Worm (Caenorhabditis elegans): ENCODE measurements around the gene nspc-15.
A peak's percentile ranks its signal among the peaks of the same experiment; 100 is the strongest.

nspc-15 gene

DNA sequence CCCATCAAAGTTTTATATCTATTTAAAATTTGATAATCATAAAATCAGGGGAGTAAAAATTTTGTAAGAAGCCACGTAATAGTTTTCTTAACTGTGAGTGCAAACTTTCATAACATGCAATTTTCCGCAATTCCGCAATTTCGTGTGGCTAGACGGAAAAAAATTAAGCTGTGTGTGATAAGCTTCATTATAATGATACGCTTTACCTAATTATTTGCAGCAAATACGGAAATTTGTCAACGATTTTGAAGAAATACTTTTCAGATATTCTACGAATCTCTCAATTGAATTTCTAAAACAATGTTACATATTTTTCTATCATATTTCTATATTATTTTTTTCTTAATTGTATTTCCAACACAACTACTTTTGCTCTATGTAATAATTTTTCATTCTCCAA is 28.7 kb upstream of the nspc-15 start, which contains the start of gene srd-46:
Gene srd-46 (plus strand): TSS at position 301 of the 400 bp plus-strand sequence.
- no peak for TF ChIP-seq ceh-82 (tag; optimal IDR thresholded peaks at IDR 0.05)
- no peak for TF ChIP-seq ztf-11 (tag; optimal IDR thresholded peaks at IDR 0.05)
- TF ChIP-seq nhr-71 (tag; optimal IDR thresholded peaks at IDR 0.05), result peak; percentile 18
- no peak for TF ChIP-seq nhr-12 (tag; optimal IDR thresholded peaks at IDR 0.05)
- TF ChIP-seq aly-2 (tag; optimal IDR thresholded peaks at IDR 0.05), result no peak
- TF ChIP-seq nhr-90 (tag; optimal IDR thresholded peaks at IDR 0.05; ENCODE audit: poor library complexity), result no peak

- TF ChIP-seq mdl-1 (tag; optimal IDR thresholded peaks at IDR 0.05) (no peak), efl-1 (optimal IDR thresholded peaks at IDR 0.05) (no peak), efl-1 (GFP tag; optimal IDR thresholded peaks at IDR 0.05 in 1 of 2) (peak in 1 of 2 experiments; percentile 70)
Measured at ce11 chrX:12333479-12333878, 27.1 kb upstream of the nspc-15 start, which contains the start of gene srd-47. Gene srd-47 (plus strand): TSS chrX:12333642.

- TF ChIP-seq lin-15B (tag; optimal IDR thresholded peaks at IDR 0.05) (no peak), mab-9 (GFP tag; IDR thresholded peaks at IDR 0.05) (no peak), swsn-7 (tag; optimal IDR thresholded peaks at IDR 0.05) (no peak)
Measured at ce11 chrX:12335808-12336207, 24.7 kb upstream of the nspc-15 start, which contains the start of gene srd-48. Gene srd-48 (plus strand): TSS chrX:12336108.

DNA sequence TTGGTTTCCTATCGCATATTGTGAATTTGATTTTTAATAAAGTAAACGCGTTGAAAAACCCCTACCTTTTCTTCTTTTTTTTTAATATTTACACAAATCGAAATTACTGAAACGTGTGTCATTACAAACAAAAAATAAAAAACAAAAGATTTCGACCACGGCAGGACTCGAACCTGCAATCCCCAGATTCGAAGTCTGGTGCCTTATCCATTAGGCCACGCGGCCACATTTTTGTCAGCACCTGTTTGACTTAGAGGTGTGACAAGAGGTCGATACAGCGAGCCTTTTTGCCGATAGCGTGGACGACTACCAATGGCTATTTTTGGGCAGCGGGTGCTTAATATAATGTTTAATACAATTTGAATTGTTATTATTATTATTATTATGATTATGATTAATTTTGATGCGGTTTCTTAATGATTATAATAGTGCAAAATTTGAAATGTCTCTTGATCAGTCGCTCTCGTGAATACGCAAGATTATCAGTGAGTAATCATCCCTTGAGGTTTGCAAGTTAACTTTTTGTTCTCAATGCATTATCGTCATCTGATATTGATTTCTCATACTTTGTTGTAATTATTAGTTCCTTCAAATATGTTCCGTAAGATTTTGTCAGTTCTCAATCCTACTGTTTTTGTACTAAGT is 22.6 kb upstream of the nspc-15 start, which contains the start of gene srd-44:
Gene srd-44 (plus strand): TSS at position 595 of the 645 bp plus-strand sequence.
- TF ChIP-seq blmp-1 (tag; optimal IDR thresholded peaks at IDR 0.05), result no peak
- no peak for TF ChIP-seq F16B12.6 (tag; optimal IDR thresholded peaks at IDR 0.05)
- peak; percentile 40 for TF ChIP-seq nhr-85 (tag)
- no peak for TF ChIP-seq unc-98 (GFP tag; IDR thresholded peaks at IDR 0.05)
- TF ChIP-seq nhr-76 (tag; optimal IDR thresholded peaks at IDR 0.05), result no peak
- no peak for TF ChIP-seq ceh-8 (GFP tag; optimal IDR thresholded peaks at IDR 0.05)
- TF ChIP-seq swsn-7 (tag; optimal IDR thresholded peaks at IDR 0.05), result no peak
- no peak for TF ChIP-seq mab-9 (GFP tag; IDR thresholded peaks at IDR 0.05)
- no peak for TF ChIP-seq nhr-11 (tag; optimal IDR thresholded peaks at IDR 0.05)
- TF ChIP-seq lin-14 (GFP tag; optimal IDR thresholded peaks at IDR 0.05), result no peak
- no peak for TF ChIP-seq hlh-17 (GFP tag; optimal IDR thresholded peaks at IDR 0.05; ENCODE audit: borderline replicate concordance)
- TF ChIP-seq vab-15 (tag; optimal IDR thresholded peaks at IDR 0.05), result no peak
- TF ChIP-seq ceh-90 (tag; optimal IDR thresholded peaks at IDR 0.05), result no peak
- TF ChIP-seq lin-35 (GFP tag; optimal IDR thresholded peaks at IDR 0.05), result no peak
- TF ChIP-seq zag-1 (tag; optimal IDR thresholded peaks at IDR 0.05), result no peak
- no peak for TF ChIP-seq tlp-1 (tag; optimal IDR thresholded peaks at IDR 0.05)
- TF ChIP-seq C04F5.9 (tag; optimal IDR thresholded peaks at IDR 0.05), result no peak
- TF ChIP-seq efl-3 (GFP tag; optimal IDR thresholded peaks at IDR 0.05), result no peak
- no peak for TF ChIP-seq fkh-8 (tag; optimal IDR thresholded peaks at IDR 0.05)
- TF ChIP-seq alr-1 (tag; optimal IDR thresholded peaks at IDR 0.05; ENCODE audit: borderline replicate concordance), result no peak
- peak; percentile 19 for TF ChIP-seq C16A3.4 (tag; optimal IDR thresholded peaks at IDR 0.05)
- no peak for TF ChIP-seq lin-13 (GFP tag; optimal IDR thresholded peaks at IDR 0.05)
- TF ChIP-seq zip-4 (GFP tag; optimal IDR thresholded peaks at IDR 0.05), result no peak
- no peak for TF ChIP-seq egl-13 (tag; optimal IDR thresholded peaks at IDR 0.05)
- no peak for TF ChIP-seq fkh-10 (GFP tag; optimal IDR thresholded peaks at IDR 0.05)
- TF ChIP-seq dpl-1 (GFP tag; optimal IDR thresholded peaks at IDR 0.05), result no peak
- no peak for TF ChIP-seq dsc-1 (tag; optimal IDR thresholded peaks at IDR 0.05)
- no peak for TF ChIP-seq sox-4 (tag; optimal IDR thresholded peaks at IDR 0.05)
- no peak for TF ChIP-seq ceh-63 (GFP tag; optimal IDR thresholded peaks at IDR 0.05)
- no peak for TF ChIP-seq mep-1 (tag; optimal IDR thresholded peaks at IDR 0.05)
- no peak for TF ChIP-seq isw-1 (GFP tag; IDR thresholded peaks at IDR 0.05)
- TF ChIP-seq pax-3 (tag; optimal IDR thresholded peaks at IDR 0.05), result no peak
- no peak for TF ChIP-seq rnt-1 (tag; optimal IDR thresholded peaks at IDR 0.05)
- no peak for TF ChIP-seq mdl-1 (tag; optimal IDR thresholded peaks at IDR 0.05)
- no peak for TF ChIP-seq egl-27 (tag; optimal IDR thresholded peaks at IDR 0.05)
- no peak for TF ChIP-seq ztf-4 (tag; optimal IDR thresholded peaks at IDR 0.05)
- no peak for TF ChIP-seq nhr-84 (tag; optimal IDR thresholded peaks at IDR 0.05)
